Worm (Caenorhabditis elegans) whole organism, mixed stage, embryonic: ENCODE measurements around the gene C10F3.7.

Experiments used
- M03D4.4 ChIP-seq: sonication (generic microtip); optimal IDR thresholded peaks from 2 replicates; lab custom pipeline; 2017; ENCODE audit warnings: mild to moderate bottlenecking, missing genetic modification characterization, missing compliant biosample characterization
- bed-3 ChIP-seq: fragments of 200-800 bp; sonication (Bioruptor generic); optimal IDR thresholded peaks from 3 replicates; lab custom pipeline; 2018; ENCODE audit warnings: mild to moderate bottlenecking, missing genetic modification characterization, moderate library complexity, missing compliant biosample characterization
- blmp-1 ChIP-seq: fragments of 150-350 bp; optimal IDR thresholded peaks from 2 replicates; lab custom pipeline; 2014; ENCODE audit warnings: missing biosample characterization, missing genetic modification characterization
- ceh-39 ChIP-seq: fragments of 150-350 bp; optimal IDR thresholded peaks from 2 replicates; lab custom pipeline; 2014; ENCODE audit warnings: missing biosample characterization, missing genetic modification characterization
- ceh-43 ChIP-seq: fragments of 200-800 bp; sonication (Bioruptor generic); optimal IDR thresholded peaks from 2 replicates; lab custom pipeline; 2018; ENCODE audit warnings: mild to moderate bottlenecking, missing genetic modification characterization, moderate library complexity, missing compliant biosample characterization
- ceh-83 ChIP-seq: fragments of 200-800 bp; sonication (Bioruptor generic); optimal IDR thresholded peaks from 2 replicates; lab custom pipeline; 2018; ENCODE audit warnings: mild to moderate bottlenecking, missing genetic modification characterization, missing compliant biosample characterization
- ces-1 ChIP-seq: fragments of 150-350 bp; optimal IDR thresholded peaks from 2 replicates; lab custom pipeline; 2014; ENCODE audit warnings: missing biosample characterization, missing genetic modification reagents, missing genetic modification characterization
- cnd-1 ChIP-seq: fragments of 200-800 bp; sonication (Bioruptor generic); optimal IDR thresholded peaks from 2 replicates; lab custom pipeline; 2018; ENCODE audit warnings: mild to moderate bottlenecking, missing genetic modification characterization, missing compliant biosample characterization
- elt-3 ChIP-seq: fragments of 150-350 bp; optimal IDR thresholded peaks from 2 replicates; lab custom pipeline; 2014; ENCODE audit warnings: missing biosample characterization, missing genetic modification characterization
- flh-1 ChIP-seq: fragments of 200-800 bp; sonication (Bioruptor generic); optimal IDR thresholded peaks from 2 replicates; lab custom pipeline; 2018; ENCODE audit warnings: mild to moderate bottlenecking, missing genetic modification characterization, moderate library complexity, missing compliant biosample characterization
- ham-2 ChIP-seq: fragments of 200-800 bp; sonication (Bioruptor generic); optimal IDR thresholded peaks from 2 replicates; lab custom pipeline; 2018; ENCODE audit warnings: mild to moderate bottlenecking, missing genetic modification characterization, missing compliant biosample characterization
- hlh-1 ChIP-seq: fragments of 150-350 bp; optimal IDR thresholded peaks from 2 replicates; lab custom pipeline; 2014; ENCODE audit warnings: missing biosample characterization, missing genetic modification reagents, missing genetic modification characterization
- lin-13 ChIP-seq: fragments of 150-350 bp; optimal IDR thresholded peaks from 2 replicates; lab custom pipeline; 2014; ENCODE audit warnings: missing biosample characterization, missing genetic modification characterization
- lsy-2 ChIP-seq: fragments of 150-350 bp; optimal IDR thresholded peaks from 2 replicates; lab custom pipeline; 2014; ENCODE audit warnings: missing biosample characterization, missing genetic modification characterization
- mab-5 ChIP-seq: fragments of 150-350 bp; optimal IDR thresholded peaks from 2 replicates; lab custom pipeline; 2014; ENCODE audit warnings: missing biosample characterization, missing genetic modification characterization
- mep-1 ChIP-seq: fragments of 150-350 bp; optimal IDR thresholded peaks from 2 replicates; lab custom pipeline; 2017; ENCODE audit warnings: missing biosample characterization, missing genetic modification reagents, missing genetic modification characterization, inconsistent platforms
- nhr-12 ChIP-seq: fragments of 150-350 bp; optimal IDR thresholded peaks from 2 replicates; lab custom pipeline; 2014; ENCODE audit warnings: missing biosample characterization, missing genetic modification characterization
- nhr-2 ChIP-seq: fragments of 150-350 bp; optimal IDR thresholded peaks from 2 replicates; lab custom pipeline; 2014; ENCODE audit warnings: missing biosample characterization, missing genetic modification characterization
- nhr-237 ChIP-seq: fragments of 150-350 bp; optimal IDR thresholded peaks from 2 replicates; lab custom pipeline; 2014; ENCODE audit warnings: missing biosample characterization, missing genetic modification characterization
- nhr-28 ChIP-seq: fragments of 150-350 bp; optimal IDR thresholded peaks from 2 replicates; lab custom pipeline; 2014; ENCODE audit warnings: missing biosample characterization, missing genetic modification characterization
- nhr-76 ChIP-seq: sonication (generic microtip); optimal IDR thresholded peaks from 2 replicates; lab custom pipeline; 2017; ENCODE audit warnings: missing biosample characterization, missing genetic modification characterization
- pha-4 ChIP-seq: fragments of 150-350 bp; optimal IDR thresholded peaks from 2 replicates; lab custom pipeline; 2018; ENCODE audit warnings: missing biosample characterization, missing genetic modification reagents, missing genetic modification characterization
- sem-2 ChIP-seq: fragments of 200-800 bp; sonication (Bioruptor generic); optimal IDR thresholded peaks from 2 replicates; lab custom pipeline; 2018; ENCODE audit warnings: mild to moderate bottlenecking, missing genetic modification characterization, missing compliant biosample characterization
- snpc-4 ChIP-seq: fragments of 150-350 bp; optimal IDR thresholded peaks from 2 replicates; lab custom pipeline; 2014; ENCODE audit warnings: missing biosample characterization, missing genetic modification characterization
- tbx-8 ChIP-seq: fragments of 200-800 bp; sonication (Bioruptor generic); optimal IDR thresholded peaks from 2 replicates; lab custom pipeline; 2018; ENCODE audit warnings: mild to moderate bottlenecking, missing genetic modification characterization, moderate library complexity, missing compliant biosample characterization
- unc-120 ChIP-seq: sonication (generic microtip); optimal IDR thresholded peaks from 2 replicates; lab custom pipeline; 2017; ENCODE audit warnings: missing genetic modification characterization, missing compliant biosample characterization; ENCODE audit not compliant: poor library complexity, severe bottlenecking
- unc-62 ChIP-seq: fragments of 150-350 bp; optimal IDR thresholded peaks from 2 replicates; lab custom pipeline; 2014; ENCODE audit warnings: missing biosample characterization, missing genetic modification reagents, missing genetic modification characterization
- zip-8 ChIP-seq: fragments of 150-350 bp; optimal IDR thresholded peaks from 2 replicates; lab custom pipeline; 2014; ENCODE audit warnings: missing biosample characterization, missing genetic modification characterization
- ztf-11 ChIP-seq: fragments of 150-350 bp; optimal IDR thresholded peaks from 2 replicates; lab custom pipeline; 2014; ENCODE audit warnings: missing biosample characterization, missing genetic modification characterization

The C10F3.7 gene

DNA sequence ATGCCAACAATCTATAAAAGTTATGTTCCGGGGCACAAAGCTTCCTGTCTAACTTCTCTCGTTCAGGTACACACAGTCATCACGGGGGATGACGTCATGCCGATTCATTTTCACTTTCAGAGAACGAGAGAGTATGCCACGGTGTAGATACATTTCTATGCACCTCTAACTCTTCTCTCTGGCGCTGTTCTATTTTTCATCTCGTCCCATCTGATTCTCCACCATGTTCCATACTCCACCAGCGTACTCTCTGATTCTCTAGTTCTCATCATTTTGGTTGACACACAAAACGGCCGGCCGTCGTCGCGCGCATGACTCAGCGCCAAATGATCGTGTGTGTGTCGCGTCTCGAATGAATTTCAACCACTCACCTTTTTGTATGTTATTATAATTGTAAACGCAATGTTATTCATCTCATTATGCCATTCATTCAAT is 13.7 kb upstream of the C10F3.7 start:
- TF ChIP-seq mab-5 (tag; lab: Kevin White, UChicago) (no peak), pha-4 (tag; lab: Kevin White, UChicago) (peak; percentile 73), tbx-8 (GFP tag; lab: Kevin White, UChicago) (no peak), snpc-4 (tag; lab: Kevin White, UChicago) (no peak), sem-2 (GFP tag; lab: Kevin White, UChicago) (no peak), ham-2 (GFP tag; lab: Kevin White, UChicago) (peak; percentile 27), ceh-83 (no peak), hlh-1 (no peak), nhr-76 (no peak), M03D4.4 (tag; lab: Kevin White, UChicago) (no peak), ces-1 (GFP tag; lab: Kevin White, UChicago) (peak; percentile 45), mep-1 (tag; lab: Kevin White, UChicago) (peak; percentile 49), lsy-2 (peak; percentile 14), nhr-12 (tag; lab: Kevin White, UChicago) (no peak), unc-62 (peak; percentile 48), ceh-43 (GFP tag; lab: Kevin White, UChicago) (no peak), unc-120 (tag; lab: Kevin White, UChicago) (peak; percentile 41), flh-1 (GFP tag; lab: Kevin White, UChicago) (no peak), elt-3 (tag; lab: Kevin White, UChicago) (peak; percentile 64), blmp-1 (tag; lab: Kevin White, UChicago) (peak; percentile 93), nhr-2 (no peak), nhr-237 (tag; lab: Kevin White, UChicago) (peak; percentile 76)

- TF ChIP-seq flh-1 (GFP tag; lab: Kevin White, UChicago) (no peak), ceh-39 (tag; lab: Kevin White, UChicago) (no peak)
Observed at ce11 chrV:5996114-5996513, 9.5 kb upstream of the C10F3.7 start, which contains the start of gene cpg-4. cpg-4 (plus strand) TSS chrV:5996416.

DNA sequence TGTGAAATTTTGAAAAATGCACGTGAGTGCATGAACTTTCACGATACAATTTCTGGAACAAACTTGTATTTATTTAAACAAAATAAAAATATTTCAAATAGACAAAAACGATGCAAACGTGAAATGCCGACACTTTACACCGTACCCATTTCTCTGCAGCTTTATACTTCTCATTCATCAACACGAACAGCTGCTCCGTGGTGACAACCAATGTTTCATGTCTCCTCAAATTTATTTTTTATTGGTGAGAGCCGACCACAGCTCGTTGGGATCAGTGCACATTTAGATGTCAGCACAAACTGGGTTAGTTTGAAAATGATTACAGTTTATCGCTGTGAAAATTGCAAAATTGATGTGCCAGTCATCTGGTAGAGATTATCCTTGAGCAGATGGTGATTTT is 8.9 kb upstream of the C10F3.7 start:
- TF ChIP-seq bed-3 (no peak), mab-5 (tag; lab: Kevin White, UChicago) (peak; percentile 52), unc-62 (peak; percentile 95), lsy-2 (no peak), mep-1 (tag; lab: Kevin White, UChicago) (no peak), ham-2 (GFP tag; lab: Kevin White, UChicago) (no peak), ceh-83 (no peak), cnd-1 (tag; lab: Kevin White, UChicago) (peak; percentile 44), unc-120 (tag; lab: Kevin White, UChicago) (peak; percentile 4), nhr-2 (no peak), lin-13 (no peak), nhr-237 (tag; lab: Kevin White, UChicago) (no peak), hlh-1 (peak; percentile 97)

DNA sequence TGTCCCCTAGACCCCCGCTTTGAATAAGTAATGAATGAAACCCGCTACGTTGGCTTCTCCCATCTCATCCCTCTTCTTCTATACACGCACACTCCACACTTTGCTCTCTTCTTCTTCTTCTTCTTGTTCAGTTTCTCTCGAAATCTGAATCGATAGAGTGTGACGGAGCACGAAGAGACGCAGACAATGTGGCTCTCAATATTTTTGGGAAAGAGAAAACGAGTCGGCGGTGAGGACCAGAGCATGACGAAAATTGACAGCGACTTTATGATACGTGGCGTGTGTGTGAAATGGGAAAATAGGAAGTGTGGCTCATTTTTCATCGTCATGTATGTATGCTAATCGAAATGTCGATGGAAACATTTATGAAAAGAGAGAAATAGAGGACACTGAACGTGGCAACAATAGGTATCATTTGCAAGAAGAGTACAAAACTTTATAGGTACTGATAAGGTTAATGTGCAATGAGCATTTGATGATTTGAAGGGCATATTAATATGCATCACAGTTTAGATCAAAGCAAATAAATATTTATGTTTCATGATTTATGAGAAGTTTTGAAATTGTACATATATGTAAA is 4.9 kb upstream of the C10F3.7 start:
- TF ChIP-seq cnd-1 (tag; lab: Kevin White, UChicago) (no peak), blmp-1 (tag; lab: Kevin White, UChicago) (no peak), unc-62 (peak; percentile 93), ces-1 (GFP tag; lab: Kevin White, UChicago) (peak; percentile 80), ceh-39 (tag; lab: Kevin White, UChicago) (no peak), lsy-2 (peak; percentile 15), zip-8 (tag; lab: Kevin White, UChicago) (no peak), elt-3 (tag; lab: Kevin White, UChicago) (no peak), hlh-1 (peak; percentile 73), ztf-11 (tag; lab: Kevin White, UChicago) (no peak), nhr-237 (tag; lab: Kevin White, UChicago) (no peak), unc-120 (tag; lab: Kevin White, UChicago) (peak; percentile 89), mep-1 (tag; lab: Kevin White, UChicago) (peak; percentile 36)

DNA sequence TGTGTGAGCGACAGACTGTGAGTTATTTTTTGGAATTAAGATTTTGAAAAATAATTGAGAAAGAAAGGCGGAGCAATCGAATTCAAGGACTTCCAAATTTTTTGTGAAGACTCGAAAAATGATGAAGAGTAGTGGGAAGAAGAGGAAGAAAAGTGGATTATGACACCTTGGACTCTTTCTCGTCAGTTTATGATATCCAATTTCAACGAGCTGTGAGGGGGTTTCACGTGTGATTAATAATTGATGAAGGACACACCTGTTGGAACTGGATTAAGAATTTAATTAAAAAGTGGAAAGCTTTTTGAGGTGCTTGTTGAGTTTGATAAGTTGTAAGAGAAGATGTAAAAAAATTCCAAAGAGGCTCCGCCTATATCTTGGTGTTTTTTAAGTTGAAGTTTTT is 3.7 kb upstream of the C10F3.7 start, which contains the start of gene fut-8:
Gene fut-8, minus strand, starts transcription at position 101 of the 400 bp plus-strand sequence.
- TF ChIP-seq nhr-28 (tag; lab: Kevin White, UChicago) (no peak), sem-2 (GFP tag; lab: Kevin White, UChicago) (no peak), pha-4 (tag; lab: Kevin White, UChicago) (no peak), ces-1 (GFP tag; lab: Kevin White, UChicago) (peak; percentile 30), blmp-1 (tag; lab: Kevin White, UChicago) (no peak), zip-8 (tag; lab: Kevin White, UChicago) (no peak), ham-2 (GFP tag; lab: Kevin White, UChicago) (no peak), cnd-1 (tag; lab: Kevin White, UChicago) (no peak)
